Fruit fly (Drosophila melanogaster): Measurements from ENCODE around the gene Fnta.

Gene Fnta

dm6 chr2L:4797643-4798042, 32.9 kb downstream of the Fnta start (continued):
- no peak for TF ChIP-seq Sox15 (GFP tag; optimal IDR thresholded peaks at IDR 0.05)
- no peak for TF ChIP-seq CG11294 (GFP tag; IDR thresholded peaks at IDR 0.05)
- TF ChIP-seq CG8632 (GFP tag; optimal IDR thresholded peaks at IDR 0.05), result no peak
- no peak for TF ChIP-seq CG11902 (GFP tag; optimal IDR thresholded peaks at IDR 0.05)
- no peak for TF ChIP-seq fd59A (GFP tag; optimal IDR thresholded peaks at IDR 0.05)
- TF ChIP-seq acj6 (GFP tag; optimal IDR thresholded peaks at IDR 0.05), result peak; percentile 15
- TF ChIP-seq net (GFP tag; optimal IDR thresholded peaks at IDR 0.05), result no peak
- TF ChIP-seq Smox (GFP tag; optimal IDR thresholded peaks at IDR 0.05), result peak; percentile 39
- TF ChIP-seq pdm3 (GFP tag; optimal IDR thresholded peaks at IDR 0.05), result peak; percentile 56
- TF ChIP-seq Sox102F (GFP tag; optimal IDR thresholded peaks at IDR 0.05), result peak; percentile 11
- peak; percentile 96 for TF ChIP-seq Blimp-1 (GFP tag; optimal IDR thresholded peaks at IDR 0.05)
- no peak for TF ChIP-seq CG9139 (GFP tag; optimal IDR thresholded peaks at IDR 0.05)
- TF ChIP-seq CG6792 (GFP tag; optimal IDR thresholded peaks at IDR 0.05), result peak; percentile 39
- TF ChIP-seq CG6276 (GFP tag; optimal IDR thresholded peaks at IDR 0.05), result peak; percentile 76
- TF ChIP-seq CG6808 (GFP tag; optimal IDR thresholded peaks at IDR 0.05), result no peak
- TF ChIP-seq CG16779 (tag; optimal IDR thresholded peaks at IDR 0.05), result no peak
- TF ChIP-seq CG32006 (GFP tag; optimal IDR thresholded peaks at IDR 0.05), result peak; percentile 71
- peak; percentile 9 for TF ChIP-seq CG10631 (GFP tag; optimal IDR thresholded peaks at IDR 0.05)
- TF ChIP-seq CG7368 (GFP tag; optimal IDR thresholded peaks at IDR 0.05), result peak; percentile 62
- TF ChIP-seq Eip78C (GFP tag), result peak; percentile 76
- TF ChIP-seq cyc (GFP tag; optimal IDR thresholded peaks at IDR 0.05), result no peak

- TF ChIP-seq Blimp-1 (GFP tag; optimal IDR thresholded peaks at IDR 0.05), result no peak
These were observed 36.0 kb downstream of the Fnta start, which contains the start of gene CG3294 for dm6 chr2L:4794524-4794804. Gene CG3294 (plus strand): TSS chr2L:4794549.

dm6 chr2L:4793780-4794523, 36.5 kb downstream of the Fnta start, which contains the start of gene fipi:
Gene fipi (minus strand): TSS chr2L:4794044.
- peak; percentile 27; the same call in 1 of the 3 replicates for TF ChIP-seq eg (GFP tag; IDR thresholded peaks at IDR 0.05)
- no peak for TF ChIP-seq topi (GFP tag; optimal IDR thresholded peaks at IDR 0.05)
- TF ChIP-seq ss (GFP tag; optimal IDR thresholded peaks at IDR 0.05), result no peak
- no peak for TF ChIP-seq CG34406 (GFP tag; optimal IDR thresholded peaks at IDR 0.05)
- TF ChIP-seq Eip78C (GFP tag), result peak; percentile 66
- no peak for TF ChIP-seq CG8632 (GFP tag; optimal IDR thresholded peaks at IDR 0.05)
- TF ChIP-seq Lpt (GFP tag; optimal IDR thresholded peaks at IDR 0.05), result no peak
- TF ChIP-seq fd59A (GFP tag; optimal IDR thresholded peaks at IDR 0.05), result no peak
- no peak for TF ChIP-seq CG8119 (GFP tag; IDR thresholded peaks at IDR 0.05)
- no peak for TF ChIP-seq CG9139 (GFP tag; optimal IDR thresholded peaks at IDR 0.05)
- TF ChIP-seq svp (GFP tag), result peak; percentile 46
- no peak for TF ChIP-seq lz (GFP tag; optimal IDR thresholded peaks at IDR 0.05)
- no peak for TF ChIP-seq CG6808 (GFP tag; optimal IDR thresholded peaks at IDR 0.05)
- peak; percentile 78 for TF ChIP-seq dsx (GFP tag; optimal IDR thresholded peaks at IDR 0.05; ENCODE audit: poor library complexity, severe bottlenecking)
- TF ChIP-seq CG3919 (GFP tag; optimal IDR thresholded peaks at IDR 0.05), result no peak
